Fruit fly (Drosophila melanogaster) whole organism, larva: ENCODE results near the gene xmas.
A peak's percentile ranks its signal among the peaks of the same experiment; 100 is the strongest.

Source experiments
- noc ChIP-seq: fragments of 200-800 bp; sonication (Bioruptor generic); optimal IDR thresholded peaks from 3 replicates; lab custom pipeline; 2019; ENCODE audit warnings: missing biosample characterization, mild to moderate bottlenecking, missing genetic modification characterization, moderate library complexity

xmas gene

DNA sequence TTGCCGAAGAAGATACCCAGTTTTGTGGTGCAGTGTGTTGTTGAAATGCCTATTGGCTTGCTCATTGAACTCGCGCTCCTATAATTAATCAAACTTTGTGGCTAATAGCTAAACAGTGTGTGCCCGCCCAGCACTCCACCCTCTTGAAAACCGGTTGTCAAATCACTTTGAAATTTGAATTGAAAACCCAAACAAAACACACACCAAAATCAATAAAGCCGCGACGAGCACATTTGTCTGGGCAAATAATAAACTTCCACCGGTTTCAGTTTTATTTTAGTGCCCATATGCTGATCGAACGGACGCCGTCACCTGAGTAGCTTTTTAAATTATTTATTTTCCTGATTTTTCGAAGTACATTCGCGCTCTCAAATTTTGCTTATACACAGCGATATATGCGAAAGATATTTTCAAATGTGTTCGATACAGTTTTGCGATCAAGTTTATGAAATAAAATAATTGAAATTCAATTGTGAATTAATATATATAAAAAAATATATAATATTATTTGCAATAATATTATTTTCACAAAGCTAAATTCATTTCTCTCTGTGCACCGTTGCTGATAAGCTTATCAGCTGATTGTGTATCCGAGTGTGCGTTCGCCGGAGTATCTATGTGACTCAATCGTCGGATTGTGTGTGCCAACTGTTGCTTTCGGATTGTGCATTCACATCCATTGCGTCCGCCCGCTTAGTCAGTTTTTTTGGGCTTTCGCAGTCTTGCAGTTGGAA lies 29.2 kb downstream of the xmas start:
- peak; percentile 92 for TF ChIP-seq noc

DNA sequence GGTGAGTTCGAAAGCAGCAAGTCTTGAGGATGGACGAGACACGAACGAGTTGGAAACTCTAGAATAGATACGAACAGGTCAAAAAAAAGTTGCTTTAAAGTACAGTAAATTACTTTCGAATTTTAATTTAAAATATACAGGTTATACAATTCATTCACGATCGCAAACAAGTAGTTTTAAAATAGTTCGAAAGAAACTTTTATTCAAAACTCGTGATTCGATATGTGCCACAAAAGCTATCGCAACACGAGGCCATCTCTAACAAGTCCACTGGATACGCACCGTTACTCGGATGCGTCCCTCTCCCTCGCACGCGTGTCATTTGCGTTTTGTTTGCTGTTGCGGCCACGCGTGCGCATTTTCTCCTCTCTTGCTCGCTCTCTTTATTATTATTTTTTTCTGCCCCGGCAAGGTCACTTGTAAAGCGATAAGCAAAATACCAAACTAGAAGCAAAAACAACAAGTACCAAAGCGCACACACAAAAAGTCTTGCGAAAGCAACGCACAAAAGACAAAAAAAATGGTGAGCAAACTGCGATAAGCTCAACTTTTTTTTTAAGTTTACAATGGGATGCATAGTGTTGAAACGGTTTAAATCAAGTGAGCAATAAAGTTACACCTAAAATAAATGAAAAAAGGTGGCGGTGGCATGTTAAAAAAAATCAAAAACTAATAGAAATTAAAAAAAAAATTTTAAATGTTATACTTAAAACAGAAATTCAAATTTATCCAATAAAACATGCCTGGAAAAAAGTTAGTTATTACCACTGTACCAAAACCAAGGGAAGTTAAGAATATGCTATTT lies 33.9 kb downstream of the xmas start:
- peak; percentile 62 for TF ChIP-seq noc

DNA sequence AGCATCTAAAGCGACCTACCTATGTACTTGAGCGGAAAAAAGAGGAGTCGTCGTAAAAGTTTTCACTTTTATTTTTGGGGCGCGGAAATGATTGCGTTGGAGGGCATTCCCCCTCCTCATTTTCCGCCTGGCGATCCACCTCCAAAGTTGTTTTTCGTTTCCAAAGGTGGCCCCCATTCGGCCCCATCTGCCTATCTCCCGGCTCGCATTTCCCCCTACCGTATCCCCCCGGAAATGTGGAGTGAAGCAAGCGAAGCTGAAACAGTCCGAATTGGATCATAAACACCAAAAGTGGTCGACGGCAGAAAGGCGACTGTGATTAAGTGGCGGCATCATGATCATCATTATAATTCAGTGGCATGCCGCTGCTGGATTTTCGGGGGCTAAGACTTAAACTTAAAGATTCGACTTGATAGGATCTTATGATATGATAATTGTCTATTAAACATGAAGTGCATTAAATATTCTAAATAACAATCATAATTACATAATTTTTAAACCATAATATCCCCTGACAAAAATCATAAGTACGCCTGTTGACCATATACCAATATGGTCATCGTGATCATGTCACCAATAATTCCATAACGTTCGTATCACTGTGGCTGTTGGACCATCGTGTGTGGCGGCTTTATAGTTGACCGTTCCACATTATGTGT lies 35.4 kb downstream of the xmas start:
- TF ChIP-seq noc, result peak; percentile 81

DNA sequence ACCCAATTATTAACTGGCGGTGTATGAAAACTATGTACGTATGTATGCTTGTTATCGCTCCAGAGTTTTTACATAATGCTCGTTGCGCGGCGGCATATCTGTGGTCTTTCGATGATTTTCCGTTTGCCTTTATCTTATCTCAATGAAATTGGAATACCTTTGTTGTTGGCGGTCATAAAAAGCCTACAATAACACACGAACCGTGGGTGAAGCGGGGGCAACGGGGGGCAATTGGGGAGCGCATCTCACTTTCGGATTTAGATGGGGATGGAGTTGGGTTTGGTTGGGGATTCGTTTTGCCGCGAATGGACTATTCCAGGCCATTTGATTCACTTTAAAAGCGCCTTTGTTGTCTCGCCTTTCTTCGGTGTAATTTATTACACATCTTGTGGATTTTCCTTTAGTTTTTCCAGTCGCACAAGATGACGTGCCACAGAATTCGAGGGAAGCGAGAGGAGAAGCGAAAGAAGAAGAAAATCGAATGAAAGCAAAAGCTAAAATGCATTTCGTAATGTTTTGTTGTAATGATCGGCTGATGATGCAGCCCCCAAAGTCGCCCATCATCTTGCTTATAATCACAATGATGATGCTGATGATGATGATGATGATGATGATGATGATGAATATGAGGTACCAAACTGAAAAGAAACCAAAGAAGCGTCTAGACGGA lies 36.5 kb downstream of the xmas start:
- no peak for TF ChIP-seq noc

DNA sequence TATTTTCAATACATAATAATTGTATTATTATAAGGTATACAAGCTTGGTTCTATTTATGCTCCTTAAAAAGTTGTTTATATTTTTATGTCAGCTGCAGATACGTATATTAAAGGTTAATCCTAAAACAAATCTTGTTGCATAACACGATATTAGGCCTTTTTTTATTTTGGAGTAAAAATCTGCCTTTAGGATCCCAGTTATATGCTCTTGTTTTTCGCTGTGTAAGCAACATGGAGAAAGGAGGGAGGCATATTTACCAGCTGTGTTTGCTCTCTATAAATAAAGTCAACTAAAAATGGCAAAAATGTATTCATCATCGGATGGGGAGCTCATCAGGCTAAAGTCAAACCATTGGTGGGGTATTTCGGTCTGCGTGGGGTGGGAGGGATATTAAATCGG lies 37.5 kb downstream of the xmas start:
- TF ChIP-seq noc, result peak; percentile 45

DNA sequence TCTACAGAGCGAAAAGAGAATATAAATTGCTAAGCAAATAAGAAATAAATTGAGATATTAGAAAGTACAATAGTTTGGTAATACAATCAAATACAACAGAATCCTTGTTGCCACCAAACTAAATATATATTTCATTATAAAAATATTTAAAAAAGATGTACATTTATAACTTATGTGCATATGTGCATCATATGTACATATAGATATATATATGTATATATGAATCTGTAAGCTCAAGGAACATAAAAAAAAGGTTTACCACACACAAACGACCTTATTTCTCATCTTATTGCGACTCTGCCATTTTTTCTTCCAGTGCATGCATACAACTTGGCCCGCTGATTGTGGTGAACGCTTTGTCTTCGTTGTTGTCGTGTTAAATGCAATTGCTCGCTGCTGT lies 45.8 kb downstream of the xmas start:
- TF ChIP-seq noc, result no peak

DNA sequence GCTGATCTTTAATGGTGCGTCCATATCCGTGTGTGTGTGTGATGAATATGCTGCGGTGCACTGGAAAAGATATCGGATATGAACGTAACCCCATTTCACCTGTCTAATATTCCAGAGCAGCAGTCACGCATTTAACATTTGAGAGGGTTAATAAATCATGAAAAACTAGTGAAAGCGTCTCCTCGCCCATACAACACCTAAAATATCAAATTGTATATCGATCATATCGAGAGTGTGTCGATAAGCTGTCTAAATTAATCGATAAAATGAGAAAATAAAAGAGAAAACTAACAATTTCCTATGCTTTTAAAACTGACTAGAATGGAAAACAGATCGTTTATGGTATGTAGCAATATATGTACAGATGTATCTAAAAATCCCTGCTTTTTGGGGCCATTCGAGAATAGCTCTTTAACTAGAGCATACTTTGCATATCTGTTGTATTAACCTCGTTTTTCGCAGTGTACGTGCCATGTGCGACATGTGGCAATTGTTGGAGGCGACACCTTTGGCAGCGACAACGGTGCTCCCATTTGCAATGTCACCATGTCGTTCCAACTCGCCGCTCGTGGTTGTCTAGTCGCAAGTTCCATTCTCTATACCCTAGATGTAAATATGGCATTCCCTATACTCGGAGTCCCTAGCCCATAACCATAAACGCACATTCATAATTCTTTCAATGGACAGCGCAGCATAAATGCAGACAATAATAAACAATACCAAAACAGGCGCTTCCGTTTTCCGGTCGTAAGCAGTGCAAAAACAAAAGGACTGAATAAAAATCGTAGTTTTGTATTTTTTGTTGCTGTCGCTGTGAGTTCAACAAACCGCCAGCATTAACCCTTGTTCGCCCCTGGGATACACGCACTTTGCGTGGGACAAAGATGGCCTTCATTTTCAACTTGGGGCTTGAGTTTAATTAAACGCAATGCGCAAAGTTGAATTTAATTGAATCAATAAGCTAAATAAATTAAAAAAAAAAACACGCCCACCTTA lies 46.9 kb downstream of the xmas start:
- TF ChIP-seq noc, result no peak

DNA sequence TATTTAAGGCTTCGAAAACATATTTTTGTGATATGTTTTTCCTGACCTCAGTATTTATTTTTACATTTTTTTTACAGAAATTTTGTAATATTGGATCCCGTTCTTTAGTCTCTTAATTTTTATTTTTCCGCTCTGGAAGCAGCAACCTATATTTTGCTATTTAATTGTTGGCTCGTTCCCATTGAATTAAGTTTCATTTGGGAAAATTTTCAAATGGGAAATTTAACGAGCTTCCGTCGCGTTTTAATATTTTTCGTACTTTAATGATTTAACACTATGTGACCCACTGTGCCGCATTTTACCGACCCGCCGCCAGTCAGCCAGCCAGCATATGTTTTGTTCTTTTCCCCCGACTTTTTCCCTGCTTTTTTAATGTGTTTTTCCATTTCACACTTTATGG lies 47.8 kb downstream of the xmas start:
- TF ChIP-seq noc, result no peak

DNA sequence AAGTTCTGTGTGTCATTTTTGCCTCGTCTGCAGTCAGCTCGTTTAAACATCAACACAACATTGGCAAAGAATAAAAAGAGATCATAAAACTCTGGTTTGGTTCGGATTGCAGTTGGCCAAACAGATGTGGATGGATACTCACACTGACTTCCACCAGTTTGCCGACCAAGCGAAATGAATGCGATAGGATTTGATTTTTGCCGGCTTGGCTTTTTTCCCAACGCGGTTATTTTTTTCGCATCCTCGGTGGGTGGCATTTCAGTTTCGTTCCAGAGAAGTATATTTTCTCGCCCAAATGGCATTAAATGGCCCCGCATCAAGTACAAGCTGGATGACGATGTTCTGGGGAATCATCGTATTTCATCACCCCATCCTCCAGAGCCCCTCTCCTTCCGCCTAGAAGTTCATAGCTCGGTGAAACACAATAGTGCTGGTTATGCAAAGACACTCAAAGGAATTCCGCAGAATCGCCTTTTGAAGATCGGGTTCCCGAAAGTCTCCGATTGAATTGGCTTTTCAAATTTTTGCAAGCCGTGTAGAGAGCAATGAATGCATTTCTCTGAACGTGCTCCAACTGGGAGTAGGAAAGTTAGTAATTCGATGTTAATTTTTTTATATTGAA lies 48.4 kb downstream of the xmas start:
- no peak for TF ChIP-seq noc

DNA sequence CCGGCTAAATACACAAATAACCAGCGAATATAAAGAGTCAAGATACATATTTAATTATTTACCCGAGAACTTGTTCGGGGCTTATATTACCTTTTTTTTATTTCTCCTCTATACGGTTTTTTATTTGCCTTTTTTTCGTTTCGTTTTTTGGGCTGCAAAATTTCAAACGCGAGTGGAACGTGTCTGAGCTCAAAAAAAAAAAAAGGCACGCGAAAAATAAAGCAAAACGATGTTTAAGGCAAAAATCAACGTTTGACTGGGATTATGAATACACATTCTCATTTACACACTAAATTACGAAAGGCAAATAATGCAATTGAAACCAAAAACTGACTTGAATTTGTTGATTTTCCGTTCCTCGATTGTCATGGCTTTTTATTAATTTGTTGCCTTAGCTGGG lies 49.4 kb downstream of the xmas start:
- TF ChIP-seq noc, result peak; percentile 22

DNA sequence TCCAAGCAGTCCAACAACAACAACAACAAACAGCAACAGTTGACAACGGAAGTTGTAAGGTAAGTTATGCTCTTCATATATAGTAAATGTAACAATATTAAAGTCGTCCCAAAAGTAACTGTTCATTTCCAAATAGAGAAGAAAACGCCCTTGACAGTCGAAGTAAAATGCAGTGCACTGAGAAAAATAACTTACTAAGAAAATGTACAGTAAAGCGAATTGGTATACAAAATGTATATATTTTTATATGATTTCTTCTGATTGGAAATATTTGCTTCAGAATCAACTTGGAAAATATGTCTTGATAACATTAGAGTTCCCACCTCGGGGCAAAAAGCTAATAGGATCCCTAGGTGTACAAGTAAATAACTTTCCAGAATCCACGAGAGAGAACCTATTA lies 51.1 kb downstream of the xmas start:
- no peak for TF ChIP-seq noc

DNA sequence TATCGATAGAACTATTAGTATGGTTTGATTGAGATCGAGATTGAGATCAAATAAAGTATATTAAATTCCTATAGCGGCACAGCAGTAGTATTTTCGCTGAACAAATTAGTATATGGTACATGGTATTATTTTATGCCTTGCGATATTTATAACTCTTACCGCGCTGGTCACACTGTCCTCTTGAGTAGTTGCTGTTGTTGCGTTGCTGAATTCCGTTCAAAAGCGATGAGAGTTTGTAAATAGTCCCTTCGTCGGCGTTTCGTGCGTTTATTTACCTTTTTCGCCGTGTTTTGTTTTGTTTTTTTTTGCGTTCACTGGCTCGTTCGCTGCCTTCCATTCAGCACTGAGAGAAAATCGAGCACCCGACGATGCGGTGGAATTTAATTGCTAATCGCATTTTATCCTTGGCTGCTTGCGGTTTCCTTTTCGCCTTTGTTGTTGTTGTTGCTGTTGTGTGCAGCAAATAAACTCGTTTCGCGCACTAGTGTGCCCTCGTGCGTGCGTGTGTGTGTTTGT lies 51.6 kb downstream of the xmas start, which contains the start of gene CG5004:
Gene CG5004 (plus strand): TSS at position 182 of the 516 bp plus-strand sequence.
- no peak for TF ChIP-seq noc

DNA sequence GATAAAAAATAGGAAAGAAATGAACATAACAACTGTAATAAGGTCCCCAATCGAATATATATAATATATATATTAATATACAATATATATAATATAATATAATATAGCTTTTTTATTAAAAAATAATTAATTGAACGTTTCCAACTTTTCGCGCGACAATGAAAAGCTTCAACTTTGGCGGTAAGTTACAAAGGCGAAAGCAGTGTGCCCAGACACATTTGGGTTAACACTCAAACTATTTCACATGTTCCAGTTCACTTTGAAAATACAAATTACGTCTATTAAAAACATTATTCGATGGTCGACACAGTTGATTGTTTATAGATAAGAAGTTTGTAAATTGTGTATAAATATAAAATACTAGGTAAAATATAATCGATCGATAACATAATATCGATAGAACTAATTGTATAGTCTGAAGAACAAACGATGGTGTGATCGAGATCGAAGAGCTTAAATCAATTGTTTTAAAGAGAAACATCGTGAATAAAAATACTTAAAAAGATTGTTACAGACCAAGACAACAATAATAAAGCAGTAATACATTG lies 52.9 kb downstream of the xmas start:
- TF ChIP-seq noc, result no peak

DNA sequence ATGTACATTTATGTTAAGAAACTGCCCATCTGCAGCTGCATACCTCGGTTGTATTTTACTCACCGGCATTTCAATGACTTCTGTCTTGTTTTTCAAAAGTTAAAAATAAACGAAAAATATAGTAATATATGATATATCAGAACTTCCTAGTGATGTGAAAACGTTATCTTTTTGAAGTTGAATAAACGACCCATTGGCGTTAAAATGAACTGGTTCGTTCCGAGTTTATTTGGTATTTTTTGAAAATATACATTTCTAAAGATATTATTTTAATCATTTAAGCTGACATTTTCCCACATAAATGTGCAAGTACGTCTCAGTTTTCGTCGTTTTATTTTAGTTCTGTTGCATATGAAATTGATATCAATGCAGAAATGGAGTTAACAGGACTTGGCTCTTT lies 53.4 kb downstream of the xmas start, which contains the start of gene Arpc3B:
Gene Arpc3B (minus strand): TSS at position 146 of the 400 bp plus-strand sequence.
- no peak for TF ChIP-seq noc
